Fruit fly (Drosophila melanogaster): ENCODE measurements around the gene CG33927.

CG33927 gene

DNA sequence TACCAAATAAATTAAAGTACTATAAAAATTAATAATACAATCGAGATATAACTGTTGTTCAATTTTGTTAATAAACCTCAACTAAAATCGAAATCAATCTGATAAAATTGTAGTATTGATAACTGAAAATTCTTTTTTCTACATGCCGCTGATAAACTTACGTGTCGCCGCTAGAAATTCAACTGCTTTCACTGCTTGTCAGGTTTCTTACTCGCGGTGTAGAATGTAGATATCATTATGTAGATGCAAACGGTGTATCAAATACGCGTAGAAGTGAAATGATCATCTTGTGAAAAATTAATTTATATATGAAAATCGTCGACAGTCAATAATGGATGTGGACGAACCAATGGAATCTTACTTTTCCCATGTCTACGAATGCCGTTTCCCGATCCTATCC lies 14.8 kb upstream of the CG33927 start:
- no peak for TF ChIP-seq CG17801 (GFP tag; optimal IDR thresholded peaks at IDR 0.05; ENCODE audit: partially characterized antibody)

DNA sequence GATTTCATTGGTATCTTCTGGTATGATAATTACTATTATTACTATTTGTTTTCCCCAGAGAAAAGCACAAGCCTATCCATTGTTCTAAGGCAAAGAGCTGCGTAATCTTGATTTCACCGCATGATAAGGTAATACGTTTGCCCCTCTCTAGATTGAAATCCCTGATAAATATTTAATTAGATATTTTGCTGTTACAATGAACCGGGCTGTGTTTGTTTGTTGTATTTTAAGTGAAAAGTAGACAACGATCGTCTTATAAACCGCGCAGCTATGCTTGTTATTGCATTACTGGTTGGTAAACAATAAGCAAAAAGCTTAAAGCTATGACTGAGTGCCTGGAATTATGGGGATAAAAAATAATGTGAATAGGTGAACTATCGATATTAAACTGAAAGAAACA lies 4.4 kb upstream of the CG33927 start:
- TF ChIP-seq CG17801 (GFP tag; optimal IDR thresholded peaks at IDR 0.05; ENCODE audit: partially characterized antibody) = no peak

DNA sequence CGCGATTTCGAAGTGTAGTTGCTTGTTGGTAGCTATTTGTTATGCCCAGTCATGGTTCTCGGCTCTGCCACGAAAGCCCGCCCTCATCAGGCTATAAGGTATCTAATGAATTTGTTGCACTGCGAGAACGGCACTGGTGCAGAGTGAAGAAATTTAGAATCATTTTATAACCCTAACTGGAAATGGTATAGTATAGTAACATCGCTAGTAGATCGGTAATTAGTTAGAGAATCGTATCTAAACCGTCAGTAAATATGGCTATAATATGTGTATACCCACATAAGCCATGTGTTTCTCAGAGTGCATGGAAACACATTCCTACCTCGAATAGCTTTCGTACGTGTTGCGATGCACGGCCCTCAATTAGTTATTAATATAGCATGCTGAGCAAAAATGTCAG lies 3.2 kb downstream of the CG33927 start:
- no peak for TF ChIP-seq CG17801 (GFP tag; optimal IDR thresholded peaks at IDR 0.05; ENCODE audit: partially characterized antibody)

DNA sequence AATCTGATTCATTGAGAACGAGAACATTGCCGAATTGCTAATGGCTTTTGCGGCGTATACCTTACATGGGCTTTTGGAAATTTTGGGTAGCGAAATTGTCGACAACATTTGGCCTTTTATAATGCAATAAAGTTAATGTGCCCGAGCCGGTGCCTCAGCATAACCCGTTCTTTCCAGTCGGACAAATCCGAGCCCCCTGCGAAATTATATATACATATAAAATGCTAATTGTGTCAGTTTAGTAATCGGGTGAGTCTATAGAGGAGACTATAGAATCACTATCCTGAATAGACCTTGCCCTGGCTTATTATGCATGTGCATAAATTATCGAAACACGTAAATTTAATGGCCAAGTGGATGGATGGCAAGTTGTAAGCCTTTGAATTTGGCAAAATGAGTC lies 12.0 kb downstream of the CG33927 start:
- no peak for TF ChIP-seq CG17801 (GFP tag; optimal IDR thresholded peaks at IDR 0.05; ENCODE audit: partially characterized antibody)

DNA sequence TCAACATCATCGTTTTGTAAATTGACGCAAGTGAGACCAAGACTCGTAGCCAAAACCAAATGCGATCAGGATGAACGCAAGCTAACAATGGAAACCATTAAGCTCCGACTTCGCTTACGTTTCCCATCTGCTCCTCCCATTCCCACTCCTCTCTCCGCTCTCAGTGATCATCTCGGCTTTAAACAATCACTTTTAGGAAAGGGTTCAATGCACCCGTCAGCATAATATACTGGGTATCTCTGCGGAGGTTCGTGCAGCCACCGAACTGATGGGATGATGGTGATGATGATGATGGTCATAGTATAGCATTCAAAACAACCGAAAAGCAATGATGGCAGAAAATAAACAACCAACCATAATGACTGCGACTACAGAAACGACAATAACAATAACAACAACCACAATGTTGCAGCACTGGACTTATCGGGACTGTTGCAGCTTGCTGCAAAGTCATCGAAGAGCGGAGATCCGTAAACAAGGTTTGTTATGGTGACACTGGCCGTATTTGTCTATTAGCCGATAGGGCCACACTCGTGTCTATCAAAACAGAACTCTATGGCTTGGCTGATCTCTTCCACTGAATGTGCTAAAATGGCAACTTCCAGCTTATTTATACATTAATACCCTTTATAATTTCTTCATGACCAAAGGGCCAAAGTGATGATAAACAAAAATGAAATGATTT lies 13.3 kb downstream of the CG33927 start:
- TF ChIP-seq CG17801 (GFP tag; optimal IDR thresholded peaks at IDR 0.05; ENCODE audit: partially characterized antibody) = no peak

DNA sequence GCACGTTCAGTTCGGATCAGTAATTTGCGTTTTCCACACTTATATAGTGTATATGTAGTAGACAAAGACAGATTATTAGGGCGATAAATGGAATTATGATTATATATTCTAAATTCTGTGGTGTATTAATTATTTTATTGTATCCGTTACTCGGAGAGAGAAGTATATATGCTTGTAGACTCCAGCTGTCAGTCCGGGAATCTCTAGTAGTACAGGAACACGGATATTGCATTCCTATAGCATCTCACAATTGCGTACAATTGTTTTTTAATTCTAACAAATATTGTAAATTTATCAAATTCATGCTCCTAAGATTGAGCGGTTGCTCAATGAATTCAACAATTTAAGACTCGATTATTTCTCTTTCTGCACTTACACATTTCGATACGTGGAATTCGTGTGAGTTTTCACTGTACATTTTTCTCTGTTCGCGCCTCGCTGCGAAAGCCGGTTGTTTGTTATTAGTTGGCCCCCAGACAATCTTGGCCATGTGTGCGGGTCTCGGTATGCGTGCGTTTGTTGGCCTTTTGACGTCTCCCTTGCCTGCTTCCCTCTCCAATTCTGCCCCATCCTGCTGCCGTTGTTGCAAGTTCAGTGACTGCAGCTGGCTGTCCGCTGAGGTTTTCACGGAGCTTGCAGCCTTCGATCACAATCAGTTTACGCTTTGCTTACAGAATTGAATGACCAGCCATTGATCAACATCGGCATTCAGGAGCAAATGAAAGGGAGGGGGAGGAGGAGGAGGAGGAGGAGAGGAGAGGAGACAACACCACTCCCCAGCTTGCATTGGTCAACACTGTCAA lies 22.8 kb downstream of the CG33927 start:
- no peak for TF ChIP-seq CG17801 (GFP tag; optimal IDR thresholded peaks at IDR 0.05; ENCODE audit: partially characterized antibody)

DNA sequence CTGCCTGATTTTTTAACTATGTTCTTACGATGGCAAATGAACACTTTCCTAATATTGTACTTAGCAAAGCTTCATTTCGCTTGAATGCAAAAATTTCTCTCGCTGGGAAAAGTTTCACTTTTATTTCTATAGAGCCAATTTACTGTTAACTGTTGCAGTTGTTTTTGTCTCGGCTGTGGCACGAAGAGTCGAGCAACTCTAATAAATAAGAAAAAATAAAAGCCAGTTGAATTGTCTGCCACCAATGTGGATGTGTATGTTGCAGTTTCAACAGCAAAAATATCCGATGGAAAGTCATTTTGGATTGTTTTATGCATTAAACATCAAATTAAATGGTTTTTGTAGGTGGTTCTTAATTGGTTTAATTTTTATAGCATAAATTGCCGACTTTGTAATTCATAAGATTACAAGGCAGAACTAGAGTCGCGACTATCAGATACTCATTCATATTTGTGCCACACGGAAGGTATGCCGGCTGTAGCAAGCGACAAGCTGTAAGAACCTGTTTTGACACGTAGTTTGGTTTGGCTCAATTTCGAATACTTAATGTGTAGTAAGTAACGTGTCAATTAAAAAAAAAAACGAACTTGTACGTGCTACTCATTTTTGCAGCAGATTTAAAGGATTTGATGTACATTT lies 24.3 kb downstream of the CG33927 start:
- no peak for TF ChIP-seq CG17801 (GFP tag; optimal IDR thresholded peaks at IDR 0.05; ENCODE audit: partially characterized antibody)

DNA sequence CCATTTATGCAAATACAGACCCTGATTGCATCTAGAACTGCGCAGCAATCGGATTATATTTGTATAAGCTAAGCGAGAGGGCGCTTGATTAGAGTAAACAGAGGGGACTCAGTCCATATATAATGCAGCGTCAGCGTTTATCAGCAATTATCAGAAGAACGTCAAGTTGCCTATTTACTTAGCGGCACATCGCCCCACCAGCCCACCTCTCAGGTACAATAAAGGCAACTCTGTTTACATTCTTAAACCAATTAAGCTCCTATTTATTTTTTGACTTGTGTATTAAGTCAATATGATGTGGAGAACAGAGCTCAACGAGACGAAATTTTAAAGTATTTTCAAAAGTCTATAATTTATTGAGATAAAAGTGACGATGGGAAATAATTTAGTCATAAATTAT lies 25.5 kb downstream of the CG33927 start:
- peak; percentile 66 for TF ChIP-seq CG17801 (GFP tag; optimal IDR thresholded peaks at IDR 0.05; ENCODE audit: partially characterized antibody)

DNA sequence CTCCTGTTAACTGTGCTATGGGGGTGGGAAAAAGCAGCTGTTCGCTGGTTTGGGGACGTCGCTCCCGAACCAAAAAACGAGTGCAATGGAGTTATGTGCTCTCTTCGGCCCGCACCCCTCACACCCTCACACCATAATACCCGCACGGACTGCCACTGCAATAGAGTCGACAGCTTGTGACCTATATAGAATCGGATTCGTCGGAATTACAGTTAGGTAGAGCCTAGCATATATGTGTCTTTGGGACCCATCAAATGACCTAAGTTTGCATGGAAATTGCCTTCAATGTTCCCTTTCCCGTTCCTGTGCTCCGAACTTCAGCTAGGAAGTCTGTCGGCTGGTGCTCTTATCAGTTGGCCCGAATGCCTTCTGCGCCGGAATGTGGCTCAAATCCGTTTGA lies 26.2 kb downstream of the CG33927 start:
- no peak for TF ChIP-seq CG17801 (GFP tag; optimal IDR thresholded peaks at IDR 0.05; ENCODE audit: partially characterized antibody)

DNA sequence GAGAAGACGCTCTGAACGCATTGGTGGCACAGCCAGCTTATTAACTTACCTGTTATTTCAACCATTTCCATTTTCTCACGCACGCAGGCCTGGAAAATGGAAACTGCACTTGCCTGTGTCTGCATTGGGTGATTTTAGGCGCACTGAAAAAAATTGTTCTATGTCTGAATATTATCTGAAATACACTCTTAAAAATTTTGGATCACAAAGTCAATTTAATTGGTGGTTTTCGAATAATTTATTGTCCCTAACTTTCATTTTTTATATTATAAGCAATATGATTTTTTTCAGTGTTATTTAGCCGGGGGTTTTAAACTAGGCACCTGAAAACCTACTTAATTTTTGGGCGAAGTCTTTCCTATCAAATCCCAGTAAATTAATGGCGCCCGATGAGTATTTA lies 27.3 kb downstream of the CG33927 start:
- TF ChIP-seq CG17801 (GFP tag; optimal IDR thresholded peaks at IDR 0.05; ENCODE audit: partially characterized antibody) = no peak

DNA sequence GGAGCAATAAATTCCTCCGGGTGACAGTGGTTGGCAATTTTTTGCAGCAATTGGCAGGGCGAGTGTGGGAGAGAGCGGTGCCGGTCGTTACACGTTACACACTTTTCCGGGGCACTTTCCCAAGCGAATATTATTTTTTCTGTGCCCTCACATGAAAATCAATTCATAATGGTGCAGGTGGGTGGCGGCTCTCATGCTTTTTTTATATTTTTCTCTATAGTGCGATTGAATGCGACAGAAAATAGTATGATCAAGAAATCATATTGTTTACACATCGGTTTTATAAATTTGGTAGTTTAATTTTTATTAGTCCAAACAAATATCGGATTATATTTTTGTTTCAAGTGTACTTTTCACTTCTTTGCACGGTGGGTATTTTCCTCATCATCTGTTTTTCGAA lies 28.8 kb downstream of the CG33927 start:
- TF ChIP-seq CG17801 (GFP tag; optimal IDR thresholded peaks at IDR 0.05; ENCODE audit: partially characterized antibody) = no peak

DNA sequence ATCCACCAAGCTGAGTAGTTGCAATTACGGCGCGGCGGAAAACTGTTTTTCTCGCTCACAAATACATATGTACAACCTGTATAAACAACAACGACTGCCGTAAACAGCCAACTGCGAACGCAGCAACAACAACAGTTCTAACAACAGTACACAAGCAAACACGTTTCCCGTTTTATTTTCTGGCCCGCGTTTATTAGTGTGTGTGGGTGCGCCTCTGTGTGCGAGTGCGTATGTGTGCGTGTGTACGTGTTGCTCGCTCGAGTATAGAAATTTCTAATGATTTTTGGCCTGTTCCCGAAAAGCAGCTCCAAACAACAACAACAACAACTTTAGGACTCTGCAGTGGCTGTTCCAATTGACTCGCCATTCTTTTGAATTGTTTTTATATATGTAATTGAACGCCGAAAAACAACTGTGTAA lies 30.5 kb downstream of the CG33927 start:
- no peak for TF ChIP-seq CG17801 (GFP tag; optimal IDR thresholded peaks at IDR 0.05; ENCODE audit: partially characterized antibody)

DNA sequence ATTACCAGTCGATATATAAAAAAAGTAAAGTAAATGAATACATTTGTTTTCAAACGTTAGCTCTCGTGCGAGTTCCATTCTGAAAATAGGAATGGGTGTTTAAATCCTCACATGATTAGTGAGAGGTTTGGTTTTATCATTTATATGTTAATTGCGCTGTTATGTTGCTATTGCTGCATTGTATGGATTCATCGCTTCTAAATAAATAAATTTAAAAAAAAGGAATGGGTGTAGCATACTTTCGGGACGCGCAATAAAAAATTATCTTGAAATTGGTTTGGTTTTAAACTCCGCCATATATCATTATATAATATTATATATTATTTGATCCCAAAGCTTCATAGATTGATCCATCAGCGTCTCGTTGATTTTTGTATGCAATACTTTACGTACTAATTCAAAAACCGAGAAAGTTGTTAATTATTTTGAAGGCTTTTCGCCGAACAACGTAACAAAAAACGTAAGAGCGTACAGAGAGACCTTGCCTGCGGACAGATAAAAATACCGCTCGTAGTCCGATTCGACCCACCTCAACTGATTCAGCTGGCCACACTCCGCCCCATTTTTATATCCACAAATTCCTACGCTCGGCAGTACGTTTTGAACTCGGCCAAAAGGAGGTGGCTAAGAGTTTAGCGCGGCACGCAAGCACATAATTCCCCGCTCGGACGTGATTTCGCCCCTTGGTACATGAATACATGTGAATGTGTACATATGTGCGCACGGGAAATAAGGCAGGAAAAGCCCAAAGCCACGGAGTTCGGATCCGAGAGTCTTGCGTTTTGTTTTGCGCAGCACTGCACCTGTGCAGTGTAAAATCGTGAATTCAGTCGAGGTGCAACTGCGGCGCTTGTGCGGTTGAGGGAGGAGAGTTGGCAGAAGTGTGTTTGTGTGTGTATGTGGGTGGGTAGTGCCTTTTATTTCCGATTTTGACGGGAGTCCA lies 31.1 kb downstream of the CG33927 start, which contains the start of gene smash:
TSS of gene smash (plus strand) at position 589 of the 943 bp plus-strand sequence.
- TF ChIP-seq CG17801 (GFP tag; optimal IDR thresholded peaks at IDR 0.05; ENCODE audit: partially characterized antibody) = peak; percentile 41

DNA sequence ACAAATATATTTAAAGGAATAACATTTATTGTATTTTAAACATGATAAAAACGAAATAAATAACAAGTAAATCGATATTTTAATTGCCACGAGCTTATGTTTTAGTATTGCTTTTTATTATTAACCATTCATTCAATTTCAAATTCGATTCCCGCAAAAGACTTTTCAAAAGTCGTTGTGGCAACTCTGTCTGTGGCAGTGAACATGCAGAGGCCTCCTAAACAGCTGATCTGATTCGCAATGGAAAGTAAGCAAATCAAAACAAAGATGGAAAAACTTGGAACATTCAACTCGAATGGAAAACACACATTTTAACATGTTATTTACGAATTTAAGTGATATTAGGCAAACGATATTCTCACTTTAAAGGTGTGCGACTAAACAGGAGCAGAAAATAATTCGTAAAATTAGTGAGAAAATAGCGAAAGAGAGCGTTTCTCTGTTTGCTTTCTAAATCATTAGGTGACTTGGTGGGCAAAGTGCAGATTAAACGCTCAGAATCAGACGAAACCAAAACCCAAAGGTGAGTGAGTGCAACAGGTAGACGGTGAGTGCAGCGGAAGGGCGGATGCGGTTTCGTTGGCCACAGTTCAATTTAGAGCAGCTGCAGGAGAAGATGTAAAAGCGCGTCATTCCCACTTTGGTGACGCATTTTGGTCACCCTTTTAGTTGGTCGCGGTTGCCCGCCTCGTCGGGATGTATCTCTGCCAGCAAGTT lies 35.7 kb downstream of the CG33927 start, which contains the start of gene spartin:
TSS of gene spartin (plus strand) at position 244 of the 717 bp plus-strand sequence.
- TF ChIP-seq CG17801 (GFP tag; optimal IDR thresholded peaks at IDR 0.05; ENCODE audit: partially characterized antibody) = peak; percentile 44
